Fruit fly (Drosophila melanogaster): ENCODE measurements around the gene hng2.

DNA sequence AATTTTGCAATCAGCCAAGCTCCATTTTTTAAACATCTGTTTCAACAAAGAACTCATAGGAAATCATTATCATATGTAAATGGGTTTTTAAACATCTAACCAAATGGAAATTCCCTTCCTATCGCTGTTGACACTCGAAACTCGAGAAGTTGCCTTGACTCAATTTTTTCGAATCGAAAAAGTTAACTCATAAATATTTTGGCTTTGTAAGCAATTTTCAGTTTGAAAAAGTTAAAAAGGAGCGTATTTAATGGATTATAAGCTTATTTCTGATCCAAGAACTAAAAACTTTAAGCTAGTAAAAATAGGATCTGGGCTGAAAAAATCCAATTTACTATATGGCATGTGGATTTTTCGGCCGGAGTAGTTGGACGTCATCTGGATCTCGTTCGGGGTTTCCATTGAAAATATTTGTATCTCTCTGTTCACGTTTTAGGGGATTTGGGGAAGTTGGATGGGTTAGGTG lies 7.1 kb downstream of the hng2 start, which contains the start of gene CG9837:
- TF ChIP-seq woc (GFP tag; optimal IDR thresholded peaks at IDR 0.05) (no peak), Hr78 (GFP tag; optimal IDR thresholded peaks at IDR 0.05) (no peak), Sp1 (GFP tag; optimal IDR thresholded peaks at IDR 0.05) (no peak), pan (optimal IDR thresholded peaks at IDR 0.05) (no peak), Vsx2 (GFP tag; optimal IDR thresholded peaks at IDR 0.05; ENCODE audit: partially characterized antibody) (no peak), lola (GFP tag; optimal IDR thresholded peaks at IDR 0.05) (no peak), GATAd (GFP tag; optimal IDR thresholded peaks at IDR 0.05) (no peak)
